Worm (Caenorhabditis elegans) whole organism, L1 larva: ENCODE results near the gene C35D10.8.

Experiments used
- Y116A8C.19 ChIP-seq: sonication (generic microtip); optimal IDR thresholded peaks from 2 replicates; lab custom pipeline; 2016; ENCODE audit warnings: missing compliant biosample characterization, missing genetic modification characterization, borderline replicate concordance
- ama-1 ChIP-seq: fragments of 150-350 bp; optimal IDR thresholded peaks from 2 replicates; lab custom pipeline; 2014
- elt-2 ChIP-seq: sonication (generic microtip); optimal IDR thresholded peaks from 2 replicates; lab custom pipeline; 2016; ENCODE audit warnings: missing genetic modification characterization, mild to moderate bottlenecking, inconsistent platforms, missing compliant biosample characterization, missing genetic modification reagents
- elt-3 ChIP-seq, 6 experiments: fragments of 150-350 bp in 1 of 6; sonication (generic microtip); optimal IDR thresholded peaks; 2 replicates each; lab custom pipeline; 2017 to 2018; ENCODE audit warnings: missing biosample characterization in 6 of 6, missing genetic modification characterization in 6 of 6, inconsistent platforms in 1 of 6
- lin-13 ChIP-seq: fragments of 150-350 bp; optimal IDR thresholded peaks from 2 replicates; lab custom pipeline; 2014; ENCODE audit warnings: missing biosample characterization, missing genetic modification reagents, missing genetic modification characterization
- tbx-2 ChIP-seq: sonication (generic microtip); optimal IDR thresholded peaks from 2 replicates; lab custom pipeline; 2016; ENCODE audit warnings: missing genetic modification characterization, missing compliant biosample characterization
- zag-1 ChIP-seq: fragments of 150-350 bp; optimal IDR thresholded peaks from 2 replicates; lab custom pipeline; 2014; ENCODE audit warnings: missing biosample characterization, missing genetic modification characterization

ce11 chrIII:4875663-4876062 is 20.6 kb downstream of the C35D10.8 start:
- TF ChIP-seq ama-1 (no peak), elt-2 (tag; lab: Kevin White, UChicago) (no peak), elt-3 (tag; optimal IDR thresholded peaks at IDR 0.05; lab: Kevin White, UChicago) (no peak), Y116A8C.19 (tag; lab: Kevin White, UChicago) (no peak), tbx-2 (tag; lab: Kevin White, UChicago) (no peak), zag-1 (tag; lab: Kevin White, UChicago) (no peak), lin-13 (no peak)
